Worm (Caenorhabditis elegans): ENCODE results near the gene col-85.
"Not testable (repeated sequence)": the region's sequence is repeated elsewhere in the genome, so short reads cannot be mapped to it uniquely, and the experiment has no call there.

ce11 chrII:12536203-12536602 is 41.3 kb upstream of the col-85 start, which contains the start of gene F49C5.3:
- not testable (repeated sequence) for TF ChIP-seq lin-13 (GFP tag; optimal IDR thresholded peaks at IDR 0.05); hlh-30 (tag; optimal IDR thresholded peaks at IDR 0.05; ENCODE audit: insufficient read depth); snpc-4 (tag; optimal IDR thresholded peaks at IDR 0.05); ces-1 (GFP tag; optimal IDR thresholded peaks at IDR 0.05); ZK546.5 (tag; optimal IDR thresholded peaks at IDR 0.05); ceh-28 (tag; optimal IDR thresholded peaks at IDR 0.05); tag-97 (GFP tag; IDR thresholded peaks at IDR 0.05); set-16 (GFP tag; IDR thresholded peaks at IDR 0.05); unc-62 (GFP tag; optimal IDR thresholded peaks at IDR 0.05 in 1 of 2); unc-62 (tag; optimal IDR thresholded peaks at IDR 0.05); madf-5 (GFP tag; IDR thresholded peaks at IDR 0.05); pha-4 (GFP tag; IDR thresholded peaks at IDR 0.05); pha-4 (tag; optimal IDR thresholded peaks at IDR 0.05)

All from whole organism, L4 larva.